In genomic region chr2L:2882968-2883702, dm6 we compare ENCODE assay signal across 1 fruit fly cellular context.
TF ChIP-seq lines count a peak whose summit lies in the region.

No protein-coding gene starts in this region.

TF ChIP-seq in whole organism, embryonic, 481 proteins besides CTCF, POLR2A, EP300 and RAD21 (continued from another document and continues in another):
- no peak for TF ChIP-seq pnt (GFP tag; optimal IDR thresholded peaks at IDR 0.05; lab: Kevin White, UChicago)
- no peak for TF ChIP-seq klu (GFP tag; IDR thresholded peaks at IDR 0.05; lab: Robert Waterston, UW)
- TF ChIP-seq CG1529 (GFP tag; optimal IDR thresholded peaks at IDR 0.05; lab: Kevin White, UChicago): no peak
- TF ChIP-seq CG5180 (GFP tag; optimal IDR thresholded peaks at IDR 0.05; lab: Kevin White, UChicago): peak; percentile 53
- no peak for TF ChIP-seq gro (GFP tag; optimal IDR thresholded peaks at IDR 0.05; lab: Kevin White, UChicago)
- no peak for TF ChIP-seq Dfd (GFP tag; optimal IDR thresholded peaks at IDR 0.05; lab: Kevin White, UChicago)
- peak; percentile 48 for TF ChIP-seq zen (tag; optimal IDR thresholded peaks at IDR 0.05; lab: Kevin White, UChicago)
- TF ChIP-seq fd96Cb (tag; optimal IDR thresholded peaks at IDR 0.05; lab: Kevin White, UChicago): peak; percentile 14
- peak; percentile 17 for TF ChIP-seq CG9797 (GFP tag; optimal IDR thresholded peaks at IDR 0.05; lab: Kevin White, UChicago)
- TF ChIP-seq Deaf1 (tag; optimal IDR thresholded peaks at IDR 0.05; lab: Kevin White, UChicago): peak; percentile 27
- peak; percentile 36 for TF ChIP-seq CG17385 (GFP tag; optimal IDR thresholded peaks at IDR 0.05; lab: Kevin White, UChicago)
- peak; percentile 15 for TF ChIP-seq run (tag; optimal IDR thresholded peaks at IDR 0.05; lab: Kevin White, UChicago)
- TF ChIP-seq slp2 (GFP tag; optimal IDR thresholded peaks at IDR 0.05; lab: Kevin White, UChicago): peak; percentile 5
- TF ChIP-seq amos (GFP tag; IDR thresholded peaks at IDR 0.05; lab: Robert Waterston, UW; ENCODE audit: partially characterized antibody): no peak; the same call in 1 of the 2 replicates
- peak; percentile 47 for TF ChIP-seq CHES-1-like (GFP tag; optimal IDR thresholded peaks at IDR 0.05; lab: Kevin White, UChicago)
- TF ChIP-seq Fer3 (tag; optimal IDR thresholded peaks at IDR 0.05; lab: Kevin White, UChicago): peak; percentile 25
- no peak for TF ChIP-seq ato (GFP tag; IDR thresholded peaks at IDR 0.05; lab: Robert Waterston, UW; ENCODE audit: partially characterized antibody)
- peak; percentile 20 for TF ChIP-seq CG13624 (GFP tag; optimal IDR thresholded peaks at IDR 0.05; lab: Kevin White, UChicago)
- TF ChIP-seq CG3163 (GFP tag; optimal IDR thresholded peaks at IDR 0.05; lab: Kevin White, UChicago): no peak
- peak; percentile 40 for TF ChIP-seq gsb-n (tag; optimal IDR thresholded peaks at IDR 0.05; lab: Kevin White, UChicago)
- TF ChIP-seq z (GFP tag; IDR thresholded peaks at IDR 0.05; lab: Robert Waterston, UW): no peak
- peak; percentile 53 for TF ChIP-seq Dref (GFP tag; IDR thresholded peaks at IDR 0.05; lab: Robert Waterston, UW)
- TF ChIP-seq Atf3 (GFP tag; optimal IDR thresholded peaks at IDR 0.05; lab: Kevin White, UChicago): no peak
- TF ChIP-seq BEAF-32 (GFP tag; optimal IDR thresholded peaks at IDR 0.05; lab: Kevin White, UChicago): peak; percentile 42
- peak; percentile 29 for TF ChIP-seq Mad (GFP tag; optimal IDR thresholded peaks at IDR 0.05; lab: Kevin White, UChicago)
- TF ChIP-seq Ada2b (GFP tag; IDR thresholded peaks at IDR 0.05; lab: Robert Waterston, UW): peak; percentile 28; the same call in 1 of the 2 replicates
- TF ChIP-seq dan (GFP tag; IDR thresholded peaks at IDR 0.05; lab: Robert Waterston, UW): no peak
- TF ChIP-seq CG17568 (GFP tag; optimal IDR thresholded peaks at IDR 0.05; lab: Kevin White, UChicago): peak; percentile 73
- TF ChIP-seq CG4404 (GFP tag; IDR thresholded peaks at IDR 0.05; lab: Robert Waterston, UW): no peak
- TF ChIP-seq CG1647 (GFP tag; optimal IDR thresholded peaks at IDR 0.05; lab: Kevin White, UChicago): peak; percentile 27
- TF ChIP-seq CG8290 (GFP tag; optimal IDR thresholded peaks at IDR 0.05; lab: Kevin White, UChicago): peak; percentile 4
- peak in 1 of 2 experiments; percentile 73 for TF ChIP-seq CG8290 (tag; optimal IDR thresholded peaks at IDR 0.05; lab: Kevin White, UChicago)
- peak; percentile 80 for TF ChIP-seq Hmr (GFP tag; optimal IDR thresholded peaks at IDR 0.05; lab: Kevin White, UChicago)
- TF ChIP-seq CG6175 (GFP tag; IDR thresholded peaks at IDR 0.05; lab: Robert Waterston, UW): no peak
- TF ChIP-seq CG12219 (GFP tag; optimal IDR thresholded peaks at IDR 0.05; lab: Kevin White, UChicago): peak; percentile 25
- no peak for TF ChIP-seq sna (GFP tag; IDR thresholded peaks at IDR 0.05; lab: Robert Waterston, UW; ENCODE audit: partially characterized antibody)
- no peak for TF ChIP-seq CG8944 (GFP tag; optimal IDR thresholded peaks at IDR 0.05; lab: Kevin White, UChicago)
- peak; percentile 26 for TF ChIP-seq cwo (GFP tag; optimal IDR thresholded peaks at IDR 0.05; lab: Kevin White, UChicago)
- TF ChIP-seq CG10543 (GFP tag; optimal IDR thresholded peaks at IDR 0.05; lab: Kevin White, UChicago): peak; percentile 20
- no peak for TF ChIP-seq HLH4C (GFP tag; IDR thresholded peaks at IDR 0.05; lab: Robert Waterston, UW; ENCODE audit: partially characterized antibody)
- no peak; the same call in 1 of the 2 replicates for TF ChIP-seq CG17328 (GFP tag; IDR thresholded peaks at IDR 0.05; lab: Robert Waterston, UW)
- TF ChIP-seq caup (GFP tag; optimal IDR thresholded peaks at IDR 0.05; lab: Kevin White, UChicago; ENCODE audit: severe bottlenecking): peak; percentile 26
- TF ChIP-seq CG13123 (GFP tag; optimal IDR thresholded peaks at IDR 0.05; lab: Kevin White, UChicago): peak; percentile 43
- no peak for TF ChIP-seq CG16813 (GFP tag; IDR thresholded peaks at IDR 0.05; lab: Robert Waterston, UW; ENCODE audit: partially characterized antibody)
- TF ChIP-seq CG12299 (tag; optimal IDR thresholded peaks at IDR 0.05; lab: Kevin White, UChicago): peak; percentile 30
- no peak for TF ChIP-seq kah (GFP tag; optimal IDR thresholded peaks at IDR 0.05; lab: Kevin White, UChicago)
- TF ChIP-seq CG15514 (GFP tag; optimal IDR thresholded peaks at IDR 0.05; lab: Kevin White, UChicago): peak; percentile 68
- no peak for TF ChIP-seq zf30C (GFP tag; optimal IDR thresholded peaks at IDR 0.05; lab: Kevin White, UChicago)
- TF ChIP-seq jing (GFP tag; optimal IDR thresholded peaks at IDR 0.05; lab: Kevin White, UChicago): no peak
- TF ChIP-seq Sox102F (GFP tag; optimal IDR thresholded peaks at IDR 0.05; lab: Kevin White, UChicago): peak; percentile 30
- no peak for TF ChIP-seq jigr1 (GFP tag; IDR thresholded peaks at IDR 0.05; lab: Robert Waterston, UW)
- TF ChIP-seq abd-A (tag; optimal IDR thresholded peaks at IDR 0.05; lab: Kevin White, UChicago): peak; percentile 37
- TF ChIP-seq Jarid2 (GFP tag; optimal IDR thresholded peaks at IDR 0.05; lab: Kevin White, UChicago): peak; percentile 29
- no peak for TF ChIP-seq CG8359 (GFP tag; optimal IDR thresholded peaks at IDR 0.05; lab: Kevin White, UChicago; ENCODE audit: borderline replicate concordance)
- peak; percentile 68 for TF ChIP-seq Atf6 (GFP tag; IDR thresholded peaks at IDR 0.05; lab: Robert Waterston, UW)
- TF ChIP-seq CG43689 (GFP tag; IDR thresholded peaks at IDR 0.05; lab: Robert Waterston, UW): no peak
- TF ChIP-seq CG17829 (tag; optimal IDR thresholded peaks at IDR 0.05; lab: Kevin White, UChicago): peak; percentile 49
- no peak for TF ChIP-seq dimm (GFP tag; IDR thresholded peaks at IDR 0.05; lab: Robert Waterston, UW)
- TF ChIP-seq CG7357 (GFP tag; IDR thresholded peaks at IDR 0.05; lab: Robert Waterston, UW): no peak
- TF ChIP-seq CG14667 (GFP tag; IDR thresholded peaks at IDR 0.05; lab: Robert Waterston, UW): no peak
- TF ChIP-seq CG9215 (GFP tag; IDR thresholded peaks at IDR 0.05; lab: Robert Waterston, UW): no peak
- TF ChIP-seq onecut (GFP tag; IDR thresholded peaks at IDR 0.05; lab: Robert Waterston, UW): peak; percentile 71
- TF ChIP-seq hb (GFP tag; IDR thresholded peaks at IDR 0.05; lab: Robert Waterston, UW; ENCODE audit: partially characterized antibody): no peak
- no peak for TF ChIP-seq CG8089 (GFP tag; optimal IDR thresholded peaks at IDR 0.05; lab: Kevin White, UChicago)
- peak; percentile 26 for TF ChIP-seq CG12236 (GFP tag; optimal IDR thresholded peaks at IDR 0.05; lab: Kevin White, UChicago)
- TF ChIP-seq Trl (optimal IDR thresholded peaks at IDR 0.05; lab: Kevin White, UChicago): no peak
- TF ChIP-seq Trl (GFP tag; optimal IDR thresholded peaks at IDR 0.05; lab: Kevin White, UChicago): peak; percentile 43
- TF ChIP-seq Sin3A (optimal IDR thresholded peaks at IDR 0.05; lab: Kevin White, UChicago): peak; percentile 20
- TF ChIP-seq eyg (GFP tag; optimal IDR thresholded peaks at IDR 0.05; lab: Kevin White, UChicago): no peak
- peak; percentile 8 for TF ChIP-seq CG11723 (GFP tag; optimal IDR thresholded peaks at IDR 0.05; lab: Kevin White, UChicago)
- TF ChIP-seq CG7963 (GFP tag; IDR thresholded peaks at IDR 0.05; lab: Robert Waterston, UW; ENCODE audit: partially characterized antibody): no peak
- TF ChIP-seq Hr39 (optimal IDR thresholded peaks at IDR 0.05; lab: Kevin White, UChicago): no peak
- TF ChIP-seq CG15696 (tag; optimal IDR thresholded peaks at IDR 0.05; lab: Kevin White, UChicago): no peak
- TF ChIP-seq CG2202 (tag; optimal IDR thresholded peaks at IDR 0.05; lab: Kevin White, UChicago): no peak
- no peak for TF ChIP-seq gt (GFP tag; IDR thresholded peaks at IDR 0.05; lab: Robert Waterston, UW)
- peak; percentile 62 for TF ChIP-seq Dek (tag; optimal IDR thresholded peaks at IDR 0.05; lab: Kevin White, UChicago)
- no peak for TF ChIP-seq ken (GFP tag; IDR thresholded peaks at IDR 0.05; lab: Robert Waterston, UW)
- TF ChIP-seq D19A (tag; optimal IDR thresholded peaks at IDR 0.05; lab: Kevin White, UChicago): peak; percentile 48
- TF ChIP-seq zfh1 (GFP tag; IDR thresholded peaks at IDR 0.05; lab: Robert Waterston, UW): peak; percentile 20; the same call in 1 of the 3 replicates
- TF ChIP-seq kni (GFP tag; optimal IDR thresholded peaks at IDR 0.05; lab: Kevin White, UChicago): peak; percentile 33
- TF ChIP-seq CG34422 (GFP tag; IDR thresholded peaks at IDR 0.05; lab: Robert Waterston, UW): peak; percentile 66
- TF ChIP-seq NFAT (GFP tag; IDR thresholded peaks at IDR 0.05; lab: Robert Waterston, UW): no peak
- no peak for TF ChIP-seq YL-1 (GFP tag; optimal IDR thresholded peaks at IDR 0.05; lab: Kevin White, UChicago)
- TF ChIP-seq tap (tag; optimal IDR thresholded peaks at IDR 0.05; lab: Kevin White, UChicago): no peak
- no peak for TF ChIP-seq CG18011 (GFP tag; optimal IDR thresholded peaks at IDR 0.05; lab: Kevin White, UChicago)
- no peak for TF ChIP-seq CG32767 (GFP tag; IDR thresholded peaks at IDR 0.05; lab: Robert Waterston, UW)
- TF ChIP-seq CG4854 (GFP tag; optimal IDR thresholded peaks at IDR 0.05; lab: Kevin White, UChicago): peak; percentile 29
- no peak for TF ChIP-seq lov (optimal IDR thresholded peaks at IDR 0.05; lab: Kevin White, UChicago)
- TF ChIP-seq lov (GFP tag; IDR thresholded peaks at IDR 0.05; lab: Robert Waterston, UW): no peak
- peak; percentile 9 for TF ChIP-seq CG8388 (GFP tag; optimal IDR thresholded peaks at IDR 0.05; lab: Kevin White, UChicago)
- no peak for TF ChIP-seq Neu2 (GFP tag; optimal IDR thresholded peaks at IDR 0.05; lab: Kevin White, UChicago; ENCODE audit: borderline replicate concordance)
- peak; percentile 56; the same call in 1 of the 2 replicates for TF ChIP-seq CG1024 (GFP tag; IDR thresholded peaks at IDR 0.05; lab: Robert Waterston, UW)
- TF ChIP-seq zen2 (GFP tag; IDR thresholded peaks at IDR 0.05; lab: Robert Waterston, UW; ENCODE audit: partially characterized antibody): no peak
- TF ChIP-seq Spps (tag; optimal IDR thresholded peaks at IDR 0.05; lab: Kevin White, UChicago): no peak
- TF ChIP-seq hth (optimal IDR thresholded peaks at IDR 0.05; lab: Kevin White, UChicago): no peak
- TF ChIP-seq Awh (GFP tag; IDR thresholded peaks at IDR 0.05; lab: Robert Waterston, UW): peak; percentile 76
- no peak for TF ChIP-seq salm (tag; optimal IDR thresholded peaks at IDR 0.05; lab: Kevin White, UChicago)
- TF ChIP-seq CG14860 (GFP tag; IDR thresholded peaks at IDR 0.05; lab: Robert Waterston, UW; ENCODE audit: partially characterized antibody): no peak
- peak; percentile 40 for TF ChIP-seq trh (GFP tag; optimal IDR thresholded peaks at IDR 0.05; lab: Kevin White, UChicago)
- no peak for TF ChIP-seq shn (GFP tag; optimal IDR thresholded peaks at IDR 0.05; lab: Kevin White, UChicago)
- 0 out of 2 replicates have a peak, but pooled peaks have one; percentile 25 for TF ChIP-seq seq (GFP tag; IDR thresholded peaks at IDR 0.05; lab: Robert Waterston, UW)
- no peak for TF ChIP-seq CG7271 (tag; optimal IDR thresholded peaks at IDR 0.05; lab: Kevin White, UChicago)
- TF ChIP-seq CG7987 (GFP tag; optimal IDR thresholded peaks at IDR 0.05; lab: Kevin White, UChicago): peak; percentile 69
- no peak for TF ChIP-seq toy (GFP tag; IDR thresholded peaks at IDR 0.05; lab: Robert Waterston, UW)
- peak in 1 of 2 experiments; percentile 14 for TF ChIP-seq dpn (GFP tag; optimal IDR thresholded peaks at IDR 0.05; lab: Kevin White, UChicago)
- TF ChIP-seq nau (GFP tag; optimal IDR thresholded peaks at IDR 0.05; lab: Kevin White, UChicago): peak; percentile 65
- peak; percentile 58 for TF ChIP-seq CG6765 (GFP tag; optimal IDR thresholded peaks at IDR 0.05; lab: Kevin White, UChicago)
- TF ChIP-seq CG6654 (GFP tag; optimal IDR thresholded peaks at IDR 0.05; lab: Kevin White, UChicago): no peak
- peak; percentile 67 for TF ChIP-seq lbe (GFP tag; optimal IDR thresholded peaks at IDR 0.05; lab: Kevin White, UChicago)
- no peak for TF ChIP-seq ftz-f1 (GFP tag; optimal IDR thresholded peaks at IDR 0.05; lab: Kevin White, UChicago)
- TF ChIP-seq CG10321 (GFP tag; IDR thresholded peaks at IDR 0.05; lab: Robert Waterston, UW): no peak; the same call in 1 of the 2 replicates
- peak; percentile 17 for TF ChIP-seq Sox100B (GFP tag; optimal IDR thresholded peaks at IDR 0.05; lab: Kevin White, UChicago)
- TF ChIP-seq crp (GFP tag; optimal IDR thresholded peaks at IDR 0.05; lab: Kevin White, UChicago): peak in 1 of 2 experiments; percentile 57
- TF ChIP-seq Mrtf (GFP tag; IDR thresholded peaks at IDR 0.05; lab: Robert Waterston, UW): 0 out of 3 replicates have a peak, but pooled peaks have one; percentile 32
- peak; percentile 60 for TF ChIP-seq CG2116 (GFP tag; optimal IDR thresholded peaks at IDR 0.05; lab: Kevin White, UChicago)
- no peak for TF ChIP-seq CG8765 (GFP tag; IDR thresholded peaks at IDR 0.05; lab: Robert Waterston, UW)
- 0 out of 3 replicates have a peak, but pooled peaks have one; percentile 69 for TF ChIP-seq CG2199 (GFP tag; IDR thresholded peaks at IDR 0.05; lab: Robert Waterston, UW)
- peak; percentile 28 for TF ChIP-seq ems (GFP tag; optimal IDR thresholded peaks at IDR 0.05; lab: Kevin White, UChicago)
- no peak for TF ChIP-seq CG4328 (GFP tag; optimal IDR thresholded peaks at IDR 0.05; lab: Kevin White, UChicago)
- TF ChIP-seq phol (tag; optimal IDR thresholded peaks at IDR 0.05; lab: Kevin White, UChicago): peak; percentile 48
- TF ChIP-seq Doc2 (GFP tag; IDR thresholded peaks at IDR 0.05; lab: Robert Waterston, UW): no peak
- peak; percentile 75 for TF ChIP-seq sug (tag; optimal IDR thresholded peaks at IDR 0.05; lab: Kevin White, UChicago)
- peak; percentile 93 for TF ChIP-seq CG3995 (GFP tag; optimal IDR thresholded peaks at IDR 0.05; lab: Kevin White, UChicago)
- TF ChIP-seq jumu (GFP tag; optimal IDR thresholded peaks at IDR 0.05; lab: Kevin White, UChicago): no peak
- TF ChIP-seq pum (GFP tag; optimal IDR thresholded peaks at IDR 0.05; lab: Kevin White, UChicago): peak; percentile 39
- no peak for TF ChIP-seq Bteb2 (GFP tag; optimal IDR thresholded peaks at IDR 0.05; lab: Kevin White, UChicago)
- TF ChIP-seq HLH54F (GFP tag; optimal IDR thresholded peaks at IDR 0.05; lab: Kevin White, UChicago): no peak
- no peak for TF ChIP-seq CG9609 (GFP tag; optimal IDR thresholded peaks at IDR 0.05; lab: Kevin White, UChicago)
- TF ChIP-seq Six4 (GFP tag; optimal IDR thresholded peaks at IDR 0.05; lab: Kevin White, UChicago): peak; percentile 19
- no peak for TF ChIP-seq Kr (GFP tag; optimal IDR thresholded peaks at IDR 0.05; lab: Kevin White, UChicago)
- TF ChIP-seq CG4424 (GFP tag; optimal IDR thresholded peaks at IDR 0.05; lab: Kevin White, UChicago): no peak
- TF ChIP-seq mld (GFP tag; IDR thresholded peaks at IDR 0.05; lab: Robert Waterston, UW; ENCODE audit: partially characterized antibody): no peak
- no peak for TF ChIP-seq ab (GFP tag; optimal IDR thresholded peaks at IDR 0.05; lab: Kevin White, UChicago)
